Worm (Caenorhabditis elegans): ENCODE measurements around the gene Y52E8A.3.
A peak's percentile ranks its signal among the peaks of the same experiment; 100 is the strongest.

The Y52E8A.3 gene

DNA sequence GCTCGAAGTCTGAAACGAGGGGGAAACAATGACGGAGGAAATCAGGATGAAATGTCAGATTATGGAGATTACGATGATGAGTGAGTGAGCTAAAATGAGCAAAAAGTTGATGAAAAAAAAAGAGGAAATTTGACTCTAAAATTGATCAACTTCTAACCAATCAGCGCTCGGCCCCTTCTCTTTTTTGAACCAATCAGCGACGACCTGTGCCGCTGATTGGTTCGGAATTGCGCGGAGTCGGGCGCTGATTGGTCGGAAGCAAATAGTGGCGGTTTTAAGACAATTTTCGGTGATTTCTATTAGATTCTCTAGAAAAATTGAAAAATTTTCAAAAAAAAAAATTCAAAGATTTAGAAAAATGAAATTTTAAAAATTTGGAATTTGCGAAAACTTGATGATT, 31.0 kb upstream of the Y52E8A.3 start:
- no peak for TF ChIP-seq sea-2 (GFP tag; optimal IDR thresholded peaks at IDR 0.05)
- TF ChIP-seq nfya-1 (tag; optimal IDR thresholded peaks at IDR 0.05; ENCODE audit: insufficient read depth): peak; percentile 84
- no peak for TF ChIP-seq elt-1 (tag; optimal IDR thresholded peaks at IDR 0.05)
- TF ChIP-seq mdl-1 (tag; optimal IDR thresholded peaks at IDR 0.05): no peak

DNA sequence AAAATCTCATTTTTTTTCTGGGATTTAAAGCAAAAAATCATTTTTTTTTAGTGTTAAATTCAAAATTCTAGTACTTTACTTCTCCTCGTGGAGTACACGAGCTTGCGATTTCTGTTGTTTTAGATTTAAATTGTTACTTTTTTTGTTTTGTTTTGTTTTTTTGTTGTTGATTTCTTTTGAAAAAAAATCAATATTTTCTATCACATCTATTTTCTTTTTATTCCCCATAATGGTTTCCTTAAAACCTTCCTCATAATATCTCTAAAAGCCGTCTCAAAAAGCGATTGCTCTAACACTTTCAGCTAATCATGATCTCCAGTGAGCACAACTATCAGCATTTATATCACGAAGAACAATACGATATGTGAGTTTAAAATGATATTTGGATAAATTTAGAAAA, 27.7 kb upstream of the Y52E8A.3 start, which contains the start of gene madf-3:
madf-3 (plus strand) TSS at position 301 of the 400 bp plus-strand sequence.
- TF ChIP-seq nhr-25 (tag; optimal IDR thresholded peaks at IDR 0.05): no peak
- no peak for TF ChIP-seq pha-4 (tag; optimal IDR thresholded peaks at IDR 0.05)
- TF ChIP-seq nhr-23 (tag; optimal IDR thresholded peaks at IDR 0.05): no peak
- no peak for TF ChIP-seq ama-1 (optimal IDR thresholded peaks at IDR 0.05)
- TF ChIP-seq ceh-16 (tag; optimal IDR thresholded peaks at IDR 0.05): no peak
- no peak for TF ChIP-seq skn-1 (tag; optimal IDR thresholded peaks at IDR 0.05)
- no peak for TF ChIP-seq zag-1 (tag; optimal IDR thresholded peaks at IDR 0.05)
- TF ChIP-seq ceh-9 (tag; optimal IDR thresholded peaks at IDR 0.05): no peak
- TF ChIP-seq nhr-28 (tag; optimal IDR thresholded peaks at IDR 0.05): no peak
- no peak for TF ChIP-seq nhr-67 (tag; optimal IDR thresholded peaks at IDR 0.05)

DNA sequence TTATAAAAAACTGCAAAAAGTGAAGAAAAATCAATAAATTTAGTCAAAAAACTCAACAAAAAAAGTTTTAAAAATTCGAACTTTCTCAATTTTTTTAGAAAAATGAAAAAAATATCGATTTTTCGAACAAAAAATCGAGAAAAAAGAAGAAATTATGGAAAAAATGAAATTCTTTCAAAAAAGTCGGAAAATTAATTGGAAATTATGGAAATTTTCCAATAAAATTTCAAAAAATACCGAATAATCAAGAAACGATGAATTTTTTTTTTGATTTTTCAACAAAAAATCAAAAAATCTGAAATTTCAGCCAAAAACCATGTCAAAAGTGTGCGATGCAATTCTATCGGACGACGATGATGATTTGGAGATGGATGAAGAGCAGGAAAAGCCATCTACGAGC, 21.9 kb upstream of the Y52E8A.3 start, which contains the start of gene H20J04.4:
H20J04.4 (plus strand) TSS at position 301 of the 400 bp plus-strand sequence.
- TF ChIP-seq nhr-12 (tag; optimal IDR thresholded peaks at IDR 0.05) (no peak), ceh-28 (tag; optimal IDR thresholded peaks at IDR 0.05) (peak; percentile 10)

DNA sequence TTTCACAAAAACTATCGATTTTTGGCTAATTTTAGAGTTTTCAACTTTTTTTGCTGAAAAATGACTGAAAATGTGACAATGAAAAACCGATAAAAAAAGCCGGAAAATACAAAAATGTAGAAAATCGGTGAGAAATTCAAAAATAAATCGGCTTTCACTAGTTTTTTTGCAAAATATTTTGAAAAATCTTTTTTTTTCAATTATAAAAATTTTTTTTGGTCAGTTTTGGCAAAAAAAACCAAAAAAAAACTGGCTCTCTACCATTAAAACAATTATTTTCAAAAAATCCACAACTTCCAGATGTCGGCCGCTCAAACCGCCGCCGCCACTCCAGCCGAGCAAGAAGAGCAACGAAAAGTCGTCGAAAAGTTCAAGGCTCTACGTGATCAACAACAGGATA, 19.6 kb upstream of the Y52E8A.3 start, which contains the start of gene pfd-2:
pfd-2 (plus strand) TSS at position 301 of the 400 bp plus-strand sequence.
- TF ChIP-seq ztf-11 (tag; optimal IDR thresholded peaks at IDR 0.05) (no peak), nhr-76 (tag; optimal IDR thresholded peaks at IDR 0.05) (no peak)

DNA sequence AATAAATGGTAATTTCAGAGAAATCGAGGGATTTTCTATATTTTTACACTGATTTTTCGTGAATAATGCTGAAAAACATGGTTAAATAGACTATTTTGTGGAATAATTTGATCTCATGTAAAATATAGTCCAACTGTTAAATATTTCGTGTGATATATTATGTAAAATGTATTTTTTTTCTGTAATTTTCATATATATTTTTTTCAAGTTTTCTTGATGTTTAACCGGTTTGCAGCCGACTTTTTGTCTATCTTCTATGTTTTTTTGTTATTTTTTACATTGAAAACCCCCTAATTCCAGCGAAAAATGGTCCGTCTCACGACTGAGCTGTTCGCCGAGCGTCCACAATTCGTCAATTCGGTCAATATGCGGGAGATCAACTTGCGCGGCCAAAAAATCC, 17.3 kb upstream of the Y52E8A.3 start, which contains the start of gene mog-2:
mog-2 (plus strand) TSS at position 301 of the 400 bp plus-strand sequence.
- no peak for TF ChIP-seq nhr-28 (tag; optimal IDR thresholded peaks at IDR 0.05)
- TF ChIP-seq egl-27 (tag; optimal IDR thresholded peaks at IDR 0.05): no peak
- no peak for TF ChIP-seq ceh-82 (tag; optimal IDR thresholded peaks at IDR 0.05)

DNA sequence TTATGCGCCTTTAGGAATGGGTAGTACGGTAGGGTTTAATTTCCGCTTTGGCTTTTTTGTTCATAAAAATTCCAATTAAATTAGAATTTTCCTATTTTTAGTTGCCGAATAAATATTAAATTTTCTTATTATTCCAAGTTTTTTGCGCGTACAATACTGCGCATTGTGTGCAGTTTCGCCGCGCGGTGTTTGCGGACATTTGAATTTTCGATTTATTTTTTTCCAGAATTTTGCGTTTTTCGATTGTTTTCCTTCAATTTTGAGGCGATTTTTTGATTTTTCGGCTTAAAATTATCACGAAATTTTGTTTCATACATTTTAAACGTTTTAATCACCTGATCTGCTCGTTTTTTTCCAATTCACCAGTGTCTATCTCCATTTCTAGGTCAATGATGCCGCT, 16.1 kb upstream of the Y52E8A.3 start, which contains the start of gene H20J04.6:
H20J04.6 (plus strand) TSS at position 386 of the 400 bp plus-strand sequence.
- TF ChIP-seq nhr-12 (tag; optimal IDR thresholded peaks at IDR 0.05) (no peak), lin-15B (tag; optimal IDR thresholded peaks at IDR 0.05) (no peak), pha-4 (tag; optimal IDR thresholded peaks at IDR 0.05) (peak; percentile 63), nhr-25 (tag; optimal IDR thresholded peaks at IDR 0.05) (no peak), nfya-1 (tag; optimal IDR thresholded peaks at IDR 0.05; ENCODE audit: insufficient read depth) (peak; percentile 43), hmg-11 (tag; optimal IDR thresholded peaks at IDR 0.05) (peak; percentile 85), lsy-12 (tag; optimal IDR thresholded peaks at IDR 0.05) (no peak), nhr-23 (tag; optimal IDR thresholded peaks at IDR 0.05) (peak; percentile 9)

DNA sequence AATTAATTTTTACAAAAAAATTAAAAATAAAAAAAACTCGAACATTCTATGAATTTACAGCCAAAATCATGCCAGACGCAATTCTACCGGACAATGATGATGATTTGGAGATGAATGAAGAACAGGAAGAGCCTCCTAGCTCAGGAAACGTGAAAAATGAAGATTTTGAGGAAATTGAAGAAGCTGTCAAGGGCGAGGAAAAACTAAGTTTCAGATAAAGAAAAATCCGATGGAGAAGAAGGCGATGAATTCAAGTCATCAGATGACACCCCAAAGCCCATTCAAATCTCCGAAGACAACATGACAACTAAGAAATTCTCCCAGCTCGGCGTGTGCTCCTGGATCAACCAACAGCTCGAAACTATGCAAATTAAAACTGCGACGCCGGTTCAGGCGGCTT, 15.0 kb upstream of the Y52E8A.3 start, which contains the start of gene Y52E8A.1:
Y52E8A.1 (plus strand) TSS at position 301 of the 400 bp plus-strand sequence.
- no peak for TF ChIP-seq elt-2 (tag; optimal IDR thresholded peaks at IDR 0.05)
- TF ChIP-seq nhr-11 (tag; optimal IDR thresholded peaks at IDR 0.05): no peak
- TF ChIP-seq pha-4 (tag; optimal IDR thresholded peaks at IDR 0.05): no peak
- TF ChIP-seq nhr-28 (tag; optimal IDR thresholded peaks at IDR 0.05): no peak
- TF ChIP-seq R02D3.7 (tag; optimal IDR thresholded peaks at IDR 0.05): no peak
- no peak for TF ChIP-seq lin-15B (tag; optimal IDR thresholded peaks at IDR 0.05)
- no peak for TF ChIP-seq ceh-82 (tag; optimal IDR thresholded peaks at IDR 0.05)
- no peak for TF ChIP-seq mdl-1 (tag; optimal IDR thresholded peaks at IDR 0.05)
- TF ChIP-seq lin-39 (tag; optimal IDR thresholded peaks at IDR 0.05): no peak
- TF ChIP-seq fkh-10 (GFP tag; optimal IDR thresholded peaks at IDR 0.05): no peak
- no peak for TF ChIP-seq jun-1 (tag; optimal IDR thresholded peaks at IDR 0.05)
- TF ChIP-seq nhr-23 (tag; optimal IDR thresholded peaks at IDR 0.05): no peak
- TF ChIP-seq nhr-76 (tag; optimal IDR thresholded peaks at IDR 0.05): no peak
- TF ChIP-seq skn-1 (tag; optimal IDR thresholded peaks at IDR 0.05): no peak
- no peak for TF ChIP-seq ceh-16 (tag; optimal IDR thresholded peaks at IDR 0.05)
- TF ChIP-seq nhr-43 (tag; optimal IDR thresholded peaks at IDR 0.05; ENCODE audit: poor library complexity, severe bottlenecking): no peak
- no peak for TF ChIP-seq fkh-2 (tag; optimal IDR thresholded peaks at IDR 0.05)

Measured in whole organism, L3 larva.